Fruit fly (Drosophila melanogaster): ENCODE measurements around the gene CG14362.

dm6 chr3R:13899727-13900209 lies 44.5 kb upstream of the CG14362 start:
- TF ChIP-seq h (GFP tag; optimal IDR thresholded peaks at IDR 0.05) (no peak), sv (GFP tag; optimal IDR thresholded peaks at IDR 0.05) (no peak), Myc (optimal IDR thresholded peaks at IDR 0.05) (no peak), dmrt93B (GFP tag; optimal IDR thresholded peaks at IDR 0.05) (no peak), br (GFP tag; optimal IDR thresholded peaks at IDR 0.05) (no peak), Abd-B (GFP tag; optimal IDR thresholded peaks at IDR 0.05) (no peak), psq (GFP tag; optimal IDR thresholded peaks at IDR 0.05) (no peak), Hnf4 (GFP tag; optimal IDR thresholded peaks at IDR 0.05) (no peak), OdsH (GFP tag; optimal IDR thresholded peaks at IDR 0.05) (no peak), HLH106 (tag; optimal IDR thresholded peaks at IDR 0.05) (no peak), brk (GFP tag; optimal IDR thresholded peaks at IDR 0.05) (no peak), Dfd (GFP tag; optimal IDR thresholded peaks at IDR 0.05) (no peak)
